Fruit fly (Drosophila melanogaster) whole organism, pupa: Measurements from ENCODE around the gene ATPsynepsilonL.

Experiments used
- CG10348 ChIP-seq: fragments of 200-800 bp; sonication (Bioruptor generic); IDR thresholded peaks from 2 replicates; pipeline ENCODE4 v1.3.6; 2022; ENCODE audit warnings: missing biosample characterization, missing genetic modification characterization
- CG12605 ChIP-seq: fragments of 200-800 bp; sonication (Bioruptor generic); IDR thresholded peaks from 2 replicates; pipeline ENCODE4 v1.3.6; 2022; ENCODE audit warnings: missing biosample characterization, missing genetic modification characterization
- CG13204 ChIP-seq: fragments of 200-800 bp; sonication (Bioruptor generic); optimal IDR thresholded peaks from 2 replicates; lab custom pipeline; 2018; ENCODE audit warnings: missing biosample characterization, mild to moderate bottlenecking, missing genetic modification characterization, moderate library complexity
- CG14655 ChIP-seq: fragments of 200-800 bp; sonication (Bioruptor generic); optimal IDR thresholded peaks from 3 replicates; lab custom pipeline; 2017; ENCODE audit warnings: mild to moderate bottlenecking, missing biosample characterization, missing genetic modification reagents, missing genetic modification characterization
- CG15710 ChIP-seq: fragments of 200-800 bp; sonication (Bioruptor generic); optimal IDR thresholded peaks from 2 replicates; lab custom pipeline; 2018; ENCODE audit warnings: missing biosample characterization, mild to moderate bottlenecking, missing genetic modification characterization, moderate library complexity
- CG17806 ChIP-seq: fragments of 200-800 bp; sonication (Bioruptor generic); optimal IDR thresholded peaks from 2 replicates; lab custom pipeline; 2018; ENCODE audit warnings: missing biosample characterization, mild to moderate bottlenecking, missing genetic modification characterization, moderate library complexity
- CG32121 ChIP-seq: fragments of 200-800 bp; sonication (Bioruptor generic); IDR thresholded peaks from 2 replicates; pipeline ENCODE4 v1.3.6; 2022; ENCODE audit warnings: missing biosample characterization, missing genetic modification characterization
- CG34367 ChIP-seq: fragments of 200-800 bp; sonication (Bioruptor generic); optimal IDR thresholded peaks from 2 replicates; lab custom pipeline; 2018; ENCODE audit warnings: missing biosample characterization, mild to moderate bottlenecking, missing genetic modification characterization
- CG4496 ChIP-seq: fragments of 200-800 bp; sonication (Bioruptor generic); IDR thresholded peaks from 3 replicates; pipeline ENCODE4 v1.3.6; 2022; ENCODE audit warnings: missing biosample characterization, missing genetic modification characterization
- CG8159 ChIP-seq: fragments of 200-800 bp; sonication (Bioruptor generic); optimal IDR thresholded peaks from 3 replicates; lab custom pipeline; 2018; ENCODE audit warnings: missing biosample characterization, mild to moderate bottlenecking, missing genetic modification characterization, moderate library complexity
- CG8301 ChIP-seq: fragments of 200-800 bp; sonication (Bioruptor generic); optimal IDR thresholded peaks from 2 replicates; lab custom pipeline; 2018; ENCODE audit warnings: missing biosample characterization, mild to moderate bottlenecking, missing genetic modification characterization
- CG9948 ChIP-seq: fragments of 200-800 bp; sonication (Bioruptor generic); optimal IDR thresholded peaks from 2 replicates; lab custom pipeline; 2018; ENCODE audit warnings: missing biosample characterization, mild to moderate bottlenecking, missing genetic modification characterization, moderate library complexity
- D1 ChIP-seq: fragments of 200-800 bp; sonication (Bioruptor generic); optimal IDR thresholded peaks from 2 replicates; lab custom pipeline; 2018; ENCODE audit warnings: missing biosample characterization, mild to moderate bottlenecking, missing genetic modification characterization, moderate library complexity
- EcR ChIP-seq: fragments of 200-800 bp; sonication (Bioruptor generic); optimal IDR thresholded peaks from 3 replicates; lab custom pipeline; 2019; ENCODE audit warnings: missing biosample characterization, missing genetic modification characterization, mild to moderate bottlenecking, moderate library complexity, missing genetic modification reagents
- Ets98B ChIP-seq: fragments of 200-800 bp; sonication (Bioruptor generic); IDR thresholded peaks from 2 replicates; pipeline ENCODE4 v1.3.6; 2022; ENCODE audit warnings: missing biosample characterization, missing genetic modification characterization
- Pif1A ChIP-seq: fragments of 200-800 bp; sonication (Bioruptor generic); optimal IDR thresholded peaks from 3 replicates; lab custom pipeline; 2016; ENCODE audit warnings: missing biosample characterization, missing genetic modification characterization
- Pif1B ChIP-seq: fragments of 200-800 bp; sonication (Bioruptor generic); optimal IDR thresholded peaks from 3 replicates; lab custom pipeline; 2016; ENCODE audit warnings: missing biosample characterization, missing genetic modification characterization
- Snoo ChIP-seq: fragments of 200-800 bp; sonication (Bioruptor generic); optimal IDR thresholded peaks from 3 replicates; lab custom pipeline; 2017; ENCODE audit warnings: missing biosample characterization, mild to moderate bottlenecking, missing genetic modification characterization, inconsistent platforms
- fd96Ca ChIP-seq: fragments of 200-800 bp; sonication (Bioruptor generic); IDR thresholded peaks from 3 replicates; pipeline ENCODE4 v1.3.6; 2022; ENCODE audit warnings: missing biosample characterization, missing genetic modification characterization
- gl ChIP-seq: fragments of 200-800 bp; sonication (Bioruptor generic); optimal IDR thresholded peaks from 2 replicates; lab custom pipeline; 2018; ENCODE audit warnings: missing biosample characterization, mild to moderate bottlenecking, missing genetic modification characterization
- rn ChIP-seq: fragments of 200-800 bp; sonication (Bioruptor generic); IDR thresholded peaks from 2 replicates; pipeline ENCODE4 v1.3.6; 2022; ENCODE audit warnings: missing biosample characterization, missing genetic modification characterization

ATPsynepsilonL gene

DNA sequence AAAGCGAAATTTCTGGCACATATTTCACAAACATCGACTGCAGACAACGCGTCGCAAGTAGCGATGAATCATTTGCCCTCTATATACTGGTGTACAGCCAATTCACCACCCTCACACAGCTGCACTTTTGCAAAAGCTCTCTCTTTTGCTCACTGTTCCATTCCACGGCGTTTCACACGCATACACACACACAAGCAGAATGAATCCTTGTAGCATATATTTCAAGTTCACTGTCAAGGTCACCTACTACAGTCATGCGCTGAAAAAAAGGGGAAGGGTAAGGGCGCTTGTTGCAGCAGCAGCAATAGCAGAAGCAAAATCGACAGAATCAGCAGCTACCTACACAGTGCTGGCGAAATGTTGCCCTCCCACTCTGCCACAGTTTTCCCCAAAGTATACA, 40.9 kb upstream of the ATPsynepsilonL start:
- TF ChIP-seq gl = no peak
- TF ChIP-seq EcR = peak; percentile 87
- 0 out of 2 replicates have a peak, but pooled peaks have one; percentile 28 for TF ChIP-seq CG32121 (GFP tag; lab: Robert Waterston, UW)
- TF ChIP-seq CG4496 (GFP tag; lab: Robert Waterston, UW) = 0 out of 3 replicates have a peak, but pooled peaks have one; percentile 35

DNA sequence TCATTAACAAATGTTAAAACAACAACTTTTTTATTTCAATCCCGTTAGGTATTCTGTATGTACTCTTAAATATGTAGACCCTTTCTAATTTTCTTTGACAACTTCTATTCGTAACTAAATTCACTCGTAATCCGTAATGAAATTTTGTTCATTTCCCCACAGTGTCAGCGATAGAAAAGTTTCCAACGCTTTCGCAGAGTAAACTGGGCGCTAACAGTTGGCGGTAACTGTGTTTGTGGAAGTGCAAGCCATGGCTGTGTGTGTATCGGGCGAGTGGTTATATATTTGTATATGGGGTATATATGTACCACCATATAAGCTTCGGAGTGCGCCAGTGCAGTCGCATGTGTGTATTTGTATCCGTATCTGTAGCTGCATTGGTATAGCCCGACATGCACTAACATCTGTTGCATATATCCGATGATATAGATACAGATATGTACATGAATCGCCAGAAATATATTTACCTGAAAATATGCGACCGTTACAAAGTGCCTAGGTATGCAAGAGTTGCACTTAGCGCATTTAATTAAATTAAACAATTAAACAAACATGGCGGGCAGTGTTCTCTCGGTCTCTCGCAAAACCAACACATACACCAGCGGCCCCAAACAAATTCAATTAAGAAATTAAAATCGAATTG, 40.0 kb upstream of the ATPsynepsilonL start:
- peak; percentile 28 for TF ChIP-seq EcR
- TF ChIP-seq CG17806 (tag; lab: Kevin White, UChicago) = peak; percentile 6
- TF ChIP-seq Pif1A (GFP tag; lab: Kevin White, UChicago) = no peak
- TF ChIP-seq CG4496 (GFP tag; lab: Robert Waterston, UW) = peak; percentile 53; the same call in 1 of the 3 replicates
- TF ChIP-seq CG8301 = no peak
- TF ChIP-seq Ets98B (GFP tag; lab: Robert Waterston, UW) = no peak
- TF ChIP-seq CG13204 = no peak
- TF ChIP-seq fd96Ca = peak; percentile 9; the same call in 1 of the 3 replicates
- peak; percentile 7 for TF ChIP-seq CG15710
- no peak for TF ChIP-seq CG12605 (GFP tag; lab: Robert Waterston, UW)
- TF ChIP-seq Snoo (tag; lab: Kevin White, UChicago) = no peak
- no peak for TF ChIP-seq rn (GFP tag; lab: Robert Waterston, UW)

DNA sequence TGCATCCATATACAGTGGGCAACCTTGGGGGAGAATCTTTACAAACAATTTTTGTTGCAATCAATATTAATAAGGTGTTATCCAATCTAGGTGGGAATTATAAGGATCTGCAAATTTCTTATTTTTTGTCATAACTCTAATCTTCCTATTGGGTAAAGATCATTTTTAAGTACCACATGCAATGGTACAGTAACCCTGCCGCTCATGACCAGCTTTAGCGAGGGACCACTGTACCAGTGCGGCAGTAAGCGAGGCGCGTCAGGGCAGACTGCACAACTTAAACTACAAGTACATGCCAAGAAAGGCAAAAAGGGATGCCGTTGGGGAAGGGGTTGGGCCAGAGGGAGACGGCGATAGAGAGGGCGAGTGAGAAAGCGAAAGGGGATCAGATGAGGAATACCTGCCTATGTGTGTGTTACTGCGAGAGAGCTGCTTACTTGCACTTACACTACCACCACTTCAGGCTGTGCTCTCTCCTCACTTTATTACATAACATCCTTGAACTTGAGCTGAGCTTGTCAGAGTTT, 39.0 kb upstream of the ATPsynepsilonL start:
- TF ChIP-seq CG4496 (GFP tag; lab: Robert Waterston, UW) (peak; percentile 83), CG13204 (peak; percentile 78), EcR (peak; percentile 37), Ets98B (GFP tag; lab: Robert Waterston, UW) (peak; percentile 31; the same call in 1 of the 2 replicates), CG17806 (tag; lab: Kevin White, UChicago) (peak; percentile 90), CG12605 (GFP tag; lab: Robert Waterston, UW) (0 out of 2 replicates have a peak, but pooled peaks have one; percentile 20), CG15710 (peak; percentile 93), CG8159 (tag; lab: Kevin White, UChicago) (peak; percentile 94), rn (GFP tag; lab: Robert Waterston, UW) (peak; percentile 37; the same call in 1 of the 2 replicates), CG34367 (tag; lab: Kevin White, UChicago) (peak; percentile 90), fd96Ca (peak; percentile 82), D1 (tag; lab: Kevin White, UChicago) (peak; percentile 81), CG14655 (GFP tag; lab: Kevin White, UChicago) (peak; percentile 66), Snoo (tag; lab: Kevin White, UChicago) (peak; percentile 59), Pif1A (GFP tag; lab: Kevin White, UChicago) (peak; percentile 79), CG32121 (GFP tag; lab: Robert Waterston, UW) (no peak), CG9948 (tag; lab: Kevin White, UChicago) (peak; percentile 94), Pif1B (GFP tag; lab: Kevin White, UChicago) (peak; percentile 73), CG10348 (no peak), CG8301 (peak; percentile 54), gl (peak; percentile 87)
- TF ChIP-seq, all 21 proteins: peak for 19

DNA sequence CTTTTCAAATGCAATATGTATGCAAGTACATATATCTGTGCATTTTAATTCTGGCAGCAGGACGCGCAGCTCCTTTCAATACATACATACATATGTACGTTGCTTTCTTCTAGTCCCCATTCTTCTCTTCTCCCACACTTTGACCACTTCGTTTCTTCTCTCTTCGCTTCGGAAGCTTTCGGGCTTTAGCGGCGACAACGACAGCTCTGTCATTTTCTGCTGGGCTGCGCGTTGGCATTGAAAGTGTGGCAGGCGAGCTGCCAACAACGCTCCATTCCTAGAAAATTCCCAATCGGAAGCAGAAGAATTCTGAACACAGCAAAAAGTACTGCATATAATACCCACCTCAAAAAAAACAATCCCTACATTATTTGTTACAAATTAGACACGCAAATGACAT, 38.5 kb upstream of the ATPsynepsilonL start:
- TF ChIP-seq CG4496 (GFP tag; lab: Robert Waterston, UW) (peak; percentile 30; the same call in 1 of the 3 replicates), CG9948 (tag; lab: Kevin White, UChicago) (no peak)

DNA sequence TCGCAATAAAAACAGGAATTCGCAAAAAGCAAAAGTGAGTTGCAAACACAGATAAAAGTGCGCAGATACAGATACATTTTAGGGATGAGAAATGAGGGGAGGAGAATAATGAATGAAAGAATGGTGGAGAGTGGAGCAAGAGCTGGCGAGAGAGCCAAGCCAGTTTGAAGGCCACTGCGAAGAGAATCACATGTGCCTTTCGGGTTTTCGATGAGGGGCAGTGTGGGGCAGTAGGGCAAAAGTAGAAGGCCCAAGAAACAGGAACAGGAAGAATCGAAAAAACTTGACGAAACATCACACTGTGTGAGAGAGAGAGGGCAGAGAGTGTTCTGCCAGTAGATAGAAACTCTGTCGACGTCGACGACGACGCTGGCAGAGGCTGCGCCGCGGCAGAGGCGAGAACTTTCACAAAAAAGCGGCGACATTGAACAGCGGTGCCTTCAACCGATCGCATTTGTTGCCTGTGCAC, 37.4 kb upstream of the ATPsynepsilonL start:
- TF ChIP-seq CG34367 (tag; lab: Kevin White, UChicago) (no peak), CG8159 (tag; lab: Kevin White, UChicago) (peak; percentile 5), EcR (peak; percentile 82), CG4496 (GFP tag; lab: Robert Waterston, UW) (0 out of 3 replicates have a peak, but pooled peaks have one; percentile 18), gl (peak; percentile 20), CG13204 (peak; percentile 24), CG10348 (no peak), Pif1B (GFP tag; lab: Kevin White, UChicago) (no peak), CG15710 (peak; percentile 20), CG12605 (GFP tag; lab: Robert Waterston, UW) (peak; percentile 19; the same call in 1 of the 2 replicates)
- TF ChIP-seq, all 21 proteins: peak for 7

DNA sequence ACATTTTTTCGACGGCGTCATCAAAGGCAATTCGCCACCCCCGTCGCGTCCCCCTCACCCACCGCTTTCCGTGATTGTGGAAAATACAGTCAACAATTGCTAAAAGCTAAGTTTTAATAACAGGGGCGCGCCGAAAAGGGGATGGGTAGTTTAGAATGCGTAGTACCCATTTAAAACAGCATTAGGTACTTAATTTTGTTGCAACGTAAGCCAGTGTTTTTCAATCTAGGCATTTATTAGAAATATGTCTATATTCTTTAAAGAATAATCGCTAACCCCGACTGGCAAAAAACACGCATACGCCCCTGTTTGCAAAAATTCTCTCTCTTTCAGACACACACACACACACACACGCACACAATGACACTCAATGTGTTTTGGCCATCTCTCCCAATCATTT, 36.7 kb upstream of the ATPsynepsilonL start:
- TF ChIP-seq CG9948 (tag; lab: Kevin White, UChicago) = peak; percentile 40
- no peak for TF ChIP-seq CG13204
- no peak for TF ChIP-seq gl
- peak; percentile 7 for TF ChIP-seq CG8301
- TF ChIP-seq CG8159 (tag; lab: Kevin White, UChicago) = peak; percentile 41
- TF ChIP-seq Snoo (tag; lab: Kevin White, UChicago) = peak; percentile 75
- no peak for TF ChIP-seq Pif1B (GFP tag; lab: Kevin White, UChicago)
- TF ChIP-seq CG32121 (GFP tag; lab: Robert Waterston, UW) = peak; percentile 39; the same call in 1 of the 2 replicates
- peak; percentile 27 for TF ChIP-seq Pif1A (GFP tag; lab: Kevin White, UChicago)
- peak; percentile 46 for TF ChIP-seq CG34367 (tag; lab: Kevin White, UChicago)
- 0 out of 2 replicates have a peak, but pooled peaks have one; percentile 34 for TF ChIP-seq Ets98B (GFP tag; lab: Robert Waterston, UW)
- TF ChIP-seq CG4496 (GFP tag; lab: Robert Waterston, UW) = peak; percentile 75
- TF ChIP-seq CG12605 (GFP tag; lab: Robert Waterston, UW) = no peak
- TF ChIP-seq CG15710 = peak; percentile 57
- TF ChIP-seq CG10348 = no peak
- TF ChIP-seq rn (GFP tag; lab: Robert Waterston, UW) = 0 out of 2 replicates have a peak, but pooled peaks have one; percentile 14
- TF ChIP-seq fd96Ca = peak; percentile 69; the same call in 2 of the 3 replicates
- no peak for TF ChIP-seq D1 (tag; lab: Kevin White, UChicago)
- peak; percentile 37 for TF ChIP-seq CG14655 (GFP tag; lab: Kevin White, UChicago)
- no peak for TF ChIP-seq EcR
- TF ChIP-seq CG17806 (tag; lab: Kevin White, UChicago) = peak; percentile 54
